Fruit fly (Drosophila melanogaster) whole organism, embryonic: Measurements from ENCODE around the gene M6.

Source experiments
- CG10366 ChIP-seq: fragments of 200-800 bp; sonication (Bioruptor generic); IDR thresholded peaks from 2 replicates; pipeline ENCODE4 v1.3.6; 2022; ENCODE audit warnings: missing biosample characterization, missing genetic modification characterization
- CG17802 ChIP-seq: fragments of 200-800 bp; sonication (Bioruptor generic); optimal IDR thresholded peaks from 2 replicates; lab custom pipeline; 2018; ENCODE audit warnings: missing biosample characterization, mild to moderate bottlenecking, missing genetic modification characterization, moderate library complexity
- CG7271 ChIP-seq: fragments of 200-800 bp; sonication (Bioruptor generic); optimal IDR thresholded peaks from 2 replicates; lab custom pipeline; 2018; ENCODE audit warnings: missing biosample characterization, mild to moderate bottlenecking, missing genetic modification characterization, moderate library complexity
- CG8478 ChIP-seq: fragments of >200 bp; optimal IDR thresholded peaks from 2 replicates; lab custom pipeline; 2018
- CrebB ChIP-seq: fragments of 200-800 bp; sonication (Bioruptor generic); optimal IDR thresholded peaks from 3 replicates; lab custom pipeline; 2018; ENCODE audit warnings: missing biosample characterization, mild to moderate bottlenecking, missing genetic modification characterization
- Mad ChIP-seq: fragments of 200-800 bp; sonication (Bioruptor generic); optimal IDR thresholded peaks from 2 replicates; lab custom pipeline; 2016; ENCODE audit warnings: missing biosample characterization, missing genetic modification characterization
- Myb ChIP-seq: fragments of 200-800 bp; sonication (Bioruptor generic); optimal IDR thresholded peaks from 2 replicates; lab custom pipeline; 2016; ENCODE audit warnings: missing biosample characterization, missing genetic modification characterization
- Spps ChIP-seq: fragments of 200-800 bp; sonication (Bioruptor generic); optimal IDR thresholded peaks from 2 replicates; lab custom pipeline; 2018; ENCODE audit warnings: missing biosample characterization, mild to moderate bottlenecking, missing genetic modification characterization
- Vsx1 ChIP-seq: fragments of 200-800 bp; sonication (Bioruptor generic); optimal IDR thresholded peaks from 2 replicates; lab custom pipeline; 2017; ENCODE audit warnings: missing biosample characterization, mild to moderate bottlenecking, missing genetic modification characterization, missing genetic modification reagents
- ac ChIP-seq: fragments of 200-800 bp; sonication (Bioruptor generic); optimal IDR thresholded peaks from 3 replicates; lab custom pipeline; 2017; ENCODE audit warnings: missing biosample characterization, mild to moderate bottlenecking, missing genetic modification characterization
- insv ChIP-seq, 2 experiments: fragments of 200-800 bp; sonication (Bioruptor generic); optimal IDR thresholded peaks; 3 replicates each; lab custom pipeline; 2016 to 2018; ENCODE audit warnings: missing biosample characterization in 2 of 2, missing genetic modification characterization in 2 of 2
- rib ChIP-seq: fragments of 200-800 bp; sonication (Bioruptor generic); IDR thresholded peaks from 2 replicates; pipeline ENCODE4 v1.3.6; 2022; ENCODE audit warnings: missing biosample characterization, missing genetic modification characterization
- usp ChIP-seq: fragments of >200 bp; optimal IDR thresholded peaks from 2 replicates; lab custom pipeline; 2017; ENCODE audit warnings: missing biosample characterization, missing genetic modification characterization

DNA sequence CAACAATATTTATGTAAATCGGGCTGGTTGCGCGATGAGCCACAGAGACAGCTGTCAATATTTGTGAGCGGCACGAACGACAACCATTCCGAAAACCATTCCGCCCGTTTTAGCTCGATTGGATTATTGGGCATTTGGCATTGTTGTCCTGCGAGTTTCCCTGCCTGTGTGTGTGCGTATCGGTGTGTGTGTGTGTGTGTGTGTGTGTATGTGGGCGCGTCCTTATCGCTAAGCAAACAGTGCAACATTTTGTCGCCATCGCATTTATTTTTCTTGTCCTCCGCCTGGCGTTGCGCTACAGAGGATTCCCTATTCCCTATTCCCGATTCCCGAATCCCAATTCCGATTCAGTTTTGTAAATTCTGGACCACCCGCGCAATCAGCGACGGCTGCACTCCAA lies 35.8 kb upstream of the M6 start:
- TF ChIP-seq Vsx1 (GFP tag; lab: Kevin White, UChicago) (no peak), Mad (GFP tag; lab: Kevin White, UChicago) (no peak), Myb (no peak), CG7271 (tag; lab: Kevin White, UChicago) (no peak), usp (GFP tag; lab: Kevin White, UChicago) (no peak), insv (GFP tag; optimal IDR thresholded peaks at IDR 0.05; lab: Kevin White, UChicago) (no peak), ac (GFP tag; lab: Kevin White, UChicago) (no peak), CG10366 (GFP tag; lab: Robert Waterston, UW) (no peak), Spps (tag; lab: Kevin White, UChicago) (no peak), CG8478 (lab: Kevin White, UChicago) (no peak), CrebB (tag; lab: Kevin White, UChicago) (no peak), rib (GFP tag; lab: Robert Waterston, UW) (no peak), CG17802 (tag; lab: Kevin White, UChicago) (no peak)
